Worm (Caenorhabditis elegans) whole organism, L4 larva: ENCODE measurements around the gene thn-2.

Experiments used
- D1046.2 ChIP-seq: fragments of 200-800 bp; sonication (Bioruptor generic); IDR thresholded peaks from 2 replicates; pipeline ENCODE4 v1.3.6; 2022; ENCODE audit warnings: missing genetic modification characterization, missing compliant biosample characterization
- F44E2.7 ChIP-seq: fragments of 200-800 bp; sonication (Bioruptor generic); IDR thresholded peaks from 2 replicates; pipeline ENCODE4 v2.1.2; 2022; ENCODE audit warnings: missing genetic modification characterization, missing compliant biosample characterization
- T26A8.4 ChIP-seq: fragments of 200-800 bp; sonication (Bioruptor generic); IDR thresholded peaks from 2 replicates; pipeline ENCODE4 v1.3.6; 2022; ENCODE audit warnings: missing genetic modification characterization, missing compliant biosample characterization
- ZK337.2 ChIP-seq: fragments of 200-800 bp; sonication (Bioruptor generic); IDR thresholded peaks from 2 replicates; pipeline ENCODE4 v1.3.6; 2022; ENCODE audit warnings: missing genetic modification reagents, missing genetic modification characterization, missing compliant biosample characterization
- ZK546.5 ChIP-seq, 2 experiments: sonication (generic microtip); optimal IDR thresholded peaks; 2 replicates each; lab custom pipeline; 2017; ENCODE audit warnings: missing biosample characterization in 2 of 2, missing genetic modification characterization in 2 of 2
- aha-1 ChIP-seq: fragments of 150-350 bp; peaks from one replicate; lab custom pipeline; 2014; ENCODE audit warnings: missing biosample characterization, missing genetic modification characterization
- aly-2 ChIP-seq: sonication (generic microtip); optimal IDR thresholded peaks from 2 replicates; lab custom pipeline; 2018; ENCODE audit warnings: missing biosample characterization, missing genetic modification characterization
- ceh-28 ChIP-seq: fragments of 150-350 bp; optimal IDR thresholded peaks from 2 replicates; lab custom pipeline; 2014; ENCODE audit warnings: missing biosample characterization, missing genetic modification reagents, missing genetic modification characterization
- ceh-32 ChIP-seq: sonication (generic microtip); optimal IDR thresholded peaks from 2 replicates; lab custom pipeline; 2016; ENCODE audit warnings: mild to moderate bottlenecking, missing genetic modification characterization, missing compliant biosample characterization; ENCODE audit not compliant: poor library complexity
- ceh-44 ChIP-seq: fragments of 200-800 bp; sonication (Bioruptor generic); IDR thresholded peaks from 2 replicates; pipeline ENCODE4 v1.3.6; 2022; ENCODE audit warnings: missing genetic modification reagents, missing genetic modification characterization, missing compliant biosample characterization
- ceh-82 ChIP-seq: sonication (generic microtip); optimal IDR thresholded peaks from 2 replicates; lab custom pipeline; 2017; ENCODE audit warnings: missing biosample characterization, missing genetic modification characterization
- daf-16 ChIP-seq, 3 experiments: sonication (generic microtip); optimal IDR thresholded peaks; 2 replicates each; lab custom pipeline; 2016 to 2017; ENCODE audit warnings: missing genetic modification characterization in 3 of 3, missing genetic modification reagents in 3 of 3, mild to moderate bottlenecking in 2 of 3, missing compliant biosample characterization in 2 of 3, missing biosample characterization in 1 of 3, moderate library complexity in 1 of 3
- dmd-9 ChIP-seq: fragments of 200-800 bp; sonication (Bioruptor generic); IDR thresholded peaks from 2 replicates; pipeline ENCODE4 v1.3.6; 2022; ENCODE audit warnings: missing genetic modification reagents, missing genetic modification characterization, missing compliant biosample characterization
- dve-1 ChIP-seq: sonication (generic microtip); optimal IDR thresholded peaks from 2 replicates; lab custom pipeline; 2017; ENCODE audit warnings: antibody characterized with exemption, mild to moderate bottlenecking, missing genetic modification characterization, missing compliant biosample characterization; ENCODE audit not compliant: insufficient read depth
- egl-43 ChIP-seq: fragments of 200-800 bp; sonication (Bioruptor generic); IDR thresholded peaks from 2 replicates; pipeline ENCODE4 v1.3.6; 2022; ENCODE audit warnings: missing genetic modification reagents, missing genetic modification characterization, missing compliant biosample characterization
- fkh-10 ChIP-seq: fragments of 150-350 bp; optimal IDR thresholded peaks from 2 replicates; lab custom pipeline; 2014; ENCODE audit warnings: missing biosample characterization, missing genetic modification reagents, missing genetic modification characterization
- fos-1 ChIP-seq: fragments of 150-350 bp; optimal IDR thresholded peaks from 2 replicates; lab custom pipeline; 2014; ENCODE audit warnings: missing biosample characterization, missing genetic modification characterization
- gei-8 ChIP-seq: fragments of 200-800 bp; sonication (Bioruptor generic); optimal IDR thresholded peaks from 2 replicates; lab custom pipeline; 2018; ENCODE audit warnings: mild to moderate bottlenecking, missing genetic modification characterization, missing compliant biosample characterization
- hif-1 ChIP-seq, 2 experiments: sonication (generic microtip); optimal IDR thresholded peaks; 2 replicates each; lab custom pipeline; 2016 to 2017; ENCODE audit warnings: missing compliant biosample characterization in 2 of 2, missing genetic modification characterization in 2 of 2, missing genetic modification reagents in 2 of 2, missing genotype in 2 of 2, mild to moderate bottlenecking in 1 of 2
- hlh-11 ChIP-seq: fragments of 200-800 bp; sonication (Bioruptor generic); optimal IDR thresholded peaks from 2 replicates; lab custom pipeline; 2018; ENCODE audit warnings: mild to moderate bottlenecking, missing genetic modification characterization, missing compliant biosample characterization
- hlh-30 ChIP-seq: sonication (generic microtip); optimal IDR thresholded peaks from 2 replicates; lab custom pipeline; 2017; ENCODE audit warnings: antibody characterized with exemption, mild to moderate bottlenecking, missing genetic modification characterization, missing compliant biosample characterization; ENCODE audit not compliant: insufficient read depth
- lin-13 ChIP-seq: fragments of 150-350 bp; optimal IDR thresholded peaks from 2 replicates; lab custom pipeline; 2014; ENCODE audit warnings: missing biosample characterization, missing genetic modification reagents, missing genetic modification characterization
- lin-38 ChIP-seq: fragments of 200-800 bp; sonication (Bioruptor generic); IDR thresholded peaks from 2 replicates; pipeline ENCODE4 v1.3.6; 2022; ENCODE audit warnings: missing genetic modification reagents, missing genetic modification characterization, missing compliant biosample characterization
- mdt-29 ChIP-seq: fragments of 200-800 bp; sonication (Bioruptor generic); IDR thresholded peaks from 2 replicates; pipeline ENCODE4 v1.3.6; 2022; ENCODE audit warnings: missing genetic modification reagents, missing genetic modification characterization, missing compliant biosample characterization
- mxl-2 ChIP-seq: fragments of 200-800 bp; sonication (Bioruptor generic); conservative IDR thresholded peaks from 2 replicates; pipeline ENCODE4 v1.3.6; 2022; ENCODE audit warnings: missing genetic modification reagents, missing genetic modification characterization, missing compliant biosample characterization
- mxl-3 ChIP-seq: fragments of 200-800 bp; sonication (Bioruptor generic); optimal IDR thresholded peaks from 2 replicates; lab custom pipeline; 2018; ENCODE audit warnings: mild to moderate bottlenecking, missing genetic modification characterization, missing compliant biosample characterization
- nhr-102 ChIP-seq: sonication (generic microtip); optimal IDR thresholded peaks from 2 replicates; lab custom pipeline; 2016; ENCODE audit warnings: mild to moderate bottlenecking, missing genetic modification characterization, moderate library complexity, missing compliant biosample characterization
- nhr-11 ChIP-seq: fragments of 150-350 bp; optimal IDR thresholded peaks from 2 replicates; lab custom pipeline; 2014; ENCODE audit warnings: missing biosample characterization, missing genetic modification characterization
- nhr-111 ChIP-seq: fragments of 200-800 bp; sonication (Bioruptor generic); optimal IDR thresholded peaks from 2 replicates; lab custom pipeline; 2018; ENCODE audit warnings: mild to moderate bottlenecking, missing genetic modification characterization, missing compliant biosample characterization
- nhr-237 ChIP-seq: sonication (generic microtip); optimal IDR thresholded peaks from 2 replicates; lab custom pipeline; 2017; ENCODE audit warnings: missing biosample characterization, missing genetic modification characterization
- nhr-25 ChIP-seq: sonication (generic microtip); optimal IDR thresholded peaks from 2 replicates; lab custom pipeline; 2017; ENCODE audit warnings: missing genetic modification characterization, mild to moderate bottlenecking, missing compliant biosample characterization, antibody characterized with exemption, moderate library complexity, borderline replicate concordance; ENCODE audit not compliant: insufficient read depth
- nhr-42 ChIP-seq: fragments of 200-800 bp; sonication (Bioruptor generic); IDR thresholded peaks from 2 replicates; pipeline ENCODE4 v1.3.6; 2022; ENCODE audit warnings: missing genetic modification characterization, missing compliant biosample characterization
- nhr-48 ChIP-seq: sonication (generic microtip); optimal IDR thresholded peaks from 2 replicates; lab custom pipeline; 2016; ENCODE audit warnings: mild to moderate bottlenecking, missing genetic modification characterization, missing compliant biosample characterization
- nhr-6 ChIP-seq: fragments of 150-350 bp; optimal IDR thresholded peaks from 2 replicates; lab custom pipeline; 2014; ENCODE audit warnings: missing biosample characterization, missing genetic modification characterization
- pha-4 ChIP-seq, 2 experiments: fragments of 150-350 bp in 1 of 2; fragments of 200-800 bp in 1 of 2; sonication (Bioruptor generic) in 1 of 2; IDR thresholded peaks in 1 of 2; optimal IDR thresholded peaks in 1 of 2; 2 replicates each; pipeline versions ENCODE4 v1.3.6 to Lab custom; 2014 to 2022; ENCODE audit warnings: missing genetic modification characterization in 2 of 2, missing genetic modification reagents in 2 of 2, missing biosample characterization in 1 of 2, missing compliant biosample characterization in 1 of 2
- sdz-12 ChIP-seq: fragments of 200-800 bp; sonication (Bioruptor generic); optimal IDR thresholded peaks from 2 replicates; lab custom pipeline; 2018; ENCODE audit warnings: mild to moderate bottlenecking, missing genetic modification characterization, missing compliant biosample characterization
- set-16 ChIP-seq: fragments of 200-800 bp; sonication (Bioruptor generic); IDR thresholded peaks from 2 replicates; pipeline ENCODE4 v1.3.6; 2022; ENCODE audit warnings: missing genetic modification reagents, missing genetic modification characterization, missing compliant biosample characterization
- snpc-4 ChIP-seq: fragments of 150-350 bp; optimal IDR thresholded peaks from 2 replicates; lab custom pipeline; 2014; ENCODE audit warnings: missing biosample characterization, missing genetic modification characterization
- unc-130 ChIP-seq: sonication (generic microtip); optimal IDR thresholded peaks from 2 replicates; lab custom pipeline; 2016; ENCODE audit warnings: missing genetic modification reagents, missing genetic modification characterization, missing compliant biosample characterization
- unc-62 ChIP-seq, 3 experiments: fragments of 150-350 bp in 1 of 3; sonication (generic microtip); optimal IDR thresholded peaks in 2 of 3; peaks in 1 of 3; 1 replicate in 1 of 3; 2 replicates in 2 of 3; lab custom pipeline; 2014 to 2017; ENCODE audit warnings: missing biosample characterization in 3 of 3, missing genetic modification characterization in 3 of 3, missing genetic modification reagents in 3 of 3, missing genotype in 1 of 3
- vab-7 ChIP-seq: fragments of 200-800 bp; sonication (Bioruptor generic); IDR thresholded peaks from 2 replicates; pipeline ENCODE4 v1.3.6; 2022; ENCODE audit warnings: missing genetic modification reagents, missing genetic modification characterization, missing compliant biosample characterization
- zag-1 ChIP-seq: fragments of 150-350 bp; optimal IDR thresholded peaks from 2 replicates; lab custom pipeline; 2014; ENCODE audit warnings: missing biosample characterization, missing genetic modification characterization
- zfp-2 ChIP-seq: sonication (generic microtip); optimal IDR thresholded peaks from 2 replicates; lab custom pipeline; 2016; ENCODE audit warnings: mild to moderate bottlenecking, missing genetic modification characterization, missing compliant biosample characterization
- zfp-3 ChIP-seq: fragments of 200-800 bp; sonication (Bioruptor generic); conservative IDR thresholded peaks from 2 replicates; pipeline ENCODE4 v1.3.6; 2022; ENCODE audit warnings: missing genetic modification reagents, missing genetic modification characterization, missing compliant biosample characterization
- zip-2 ChIP-seq: fragments of 150-350 bp; optimal IDR thresholded peaks from 2 replicates; lab custom pipeline; 2014; ENCODE audit warnings: missing biosample characterization, missing genetic modification characterization

The thn-2 gene

DNA sequence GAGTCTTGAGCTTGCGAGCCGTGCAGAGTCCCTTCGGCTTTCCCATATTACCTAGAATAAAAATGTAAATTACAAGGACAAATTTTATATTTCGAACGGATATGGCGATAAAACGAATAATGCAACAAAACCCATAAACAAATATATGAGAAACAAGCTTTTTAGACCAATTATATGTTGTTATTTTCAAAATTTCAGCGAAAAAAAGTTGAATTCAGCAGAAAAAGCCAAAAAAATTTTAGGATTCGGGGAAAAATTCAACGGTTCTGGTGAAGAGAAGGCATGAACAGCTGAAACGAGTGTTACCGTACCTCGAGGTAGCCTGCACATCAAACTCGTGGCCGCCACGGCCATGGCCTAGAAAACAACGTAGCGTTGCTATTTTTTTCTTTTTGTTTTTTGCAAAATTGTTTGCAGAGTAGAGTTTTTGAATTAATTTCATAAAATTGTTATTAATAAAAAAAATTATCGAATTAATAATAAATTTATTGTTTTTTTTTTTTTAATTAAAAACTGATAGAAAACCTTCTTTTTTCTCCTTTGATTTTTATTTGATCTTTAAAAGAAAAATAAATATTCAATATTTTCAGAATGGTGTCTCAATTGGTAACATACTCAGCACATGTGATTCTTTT is 8.2 kb downstream of the thn-2 start, which contains the start of the genes rps-23 and dpm-3 (continued):
- peak; percentile 89 for TF ChIP-seq nhr-25
- TF ChIP-seq ceh-44 (GFP tag; lab: Robert Waterston, UW): peak; percentile 90
- peak; percentile 92 for TF ChIP-seq T26A8.4 (GFP tag; lab: Robert Waterston, UW)
- TF ChIP-seq mdt-29 (GFP tag; lab: Robert Waterston, UW): peak; percentile 81
- no peak for TF ChIP-seq gei-8 (GFP tag; lab: Kevin White, UChicago)
- no peak for TF ChIP-seq nhr-111 (GFP tag; lab: Kevin White, UChicago)
- peak; percentile 93 for TF ChIP-seq nhr-11
- TF ChIP-seq nhr-42 (GFP tag; lab: Robert Waterston, UW): peak; percentile 82
- peak; percentile 92 to 97 for TF ChIP-seq ZK546.5 (tag; optimal IDR thresholded peaks at IDR 0.05; lab: Kevin White, UChicago)
- TF ChIP-seq aha-1 (tag; lab: Kevin White, UChicago): peak; percentile 97
- no peak for TF ChIP-seq aly-2 (tag; lab: Kevin White, UChicago)
- peak; percentile 90 for TF ChIP-seq lin-38 (GFP tag; lab: Robert Waterston, UW)
- TF ChIP-seq D1046.2 (GFP tag; lab: Robert Waterston, UW): peak; percentile 99
- peak; percentile 93 for TF ChIP-seq sdz-12 (GFP tag; lab: Kevin White, UChicago)
- TF ChIP-seq pha-4 (GFP tag; IDR thresholded peaks at IDR 0.05; lab: Robert Waterston, UW): peak; percentile 84
- peak; percentile 93 for TF ChIP-seq pha-4 (tag; optimal IDR thresholded peaks at IDR 0.05; lab: Kevin White, UChicago)
- peak; percentile 97 for TF ChIP-seq dmd-9 (GFP tag; lab: Robert Waterston, UW)
- peak; percentile 53 to 57 for TF ChIP-seq daf-16 (GFP tag; optimal IDR thresholded peaks at IDR 0.05; lab: Kevin White, UChicago)
- TF ChIP-seq daf-16 (tag; optimal IDR thresholded peaks at IDR 0.05; lab: Kevin White, UChicago): peak; percentile 87
- TF ChIP-seq fos-1: no peak
- peak; percentile 63 for TF ChIP-seq nhr-48
- 0 out of 2 replicates have a peak, but pooled peaks have one; percentile 58 for TF ChIP-seq mxl-2 (GFP tag; lab: Robert Waterston, UW)
- no peak for TF ChIP-seq nhr-237 (tag; lab: Kevin White, UChicago)
- TF ChIP-seq, all 104 proteins: peak for 79

ce11 chrIV:12396645-12397258 is 13.8 kb downstream of the thn-2 start:
- no peak for TF ChIP-seq lin-13 (GFP tag; lab: Kevin White, UChicago)
- TF ChIP-seq lin-38 (GFP tag; lab: Robert Waterston, UW): no peak
- TF ChIP-seq zag-1 (tag; lab: Kevin White, UChicago): no peak
- no peak for TF ChIP-seq ceh-28 (tag; lab: Kevin White, UChicago)
- TF ChIP-seq sdz-12 (GFP tag; lab: Kevin White, UChicago): no peak
- no peak for TF ChIP-seq vab-7 (GFP tag; lab: Robert Waterston, UW)
- TF ChIP-seq aha-1 (tag; lab: Kevin White, UChicago): peak; percentile 81
- TF ChIP-seq dve-1 (tag; lab: Kevin White, UChicago): no peak
- TF ChIP-seq gei-8 (GFP tag; lab: Kevin White, UChicago): no peak
- no peak for TF ChIP-seq hif-1 (tag; optimal IDR thresholded peaks at IDR 0.05; lab: Kevin White, UChicago)
- TF ChIP-seq mdt-29 (GFP tag; lab: Robert Waterston, UW): no peak
- TF ChIP-seq egl-43 (GFP tag; lab: Robert Waterston, UW): no peak
- peak; percentile 44 for TF ChIP-seq mxl-3 (GFP tag; lab: Kevin White, UChicago)
- TF ChIP-seq set-16 (GFP tag; lab: Robert Waterston, UW): no peak
- peak; percentile 52 for TF ChIP-seq hlh-11 (tag; lab: Kevin White, UChicago)
- TF ChIP-seq nhr-6: no peak
- TF ChIP-seq ZK546.5 (tag; optimal IDR thresholded peaks at IDR 0.05; lab: Kevin White, UChicago): no peak
- TF ChIP-seq zip-2 (tag; lab: Kevin White, UChicago): no peak
- TF ChIP-seq fkh-10 (GFP tag; lab: Kevin White, UChicago): no peak
- no peak for TF ChIP-seq dmd-9 (GFP tag; lab: Robert Waterston, UW)
- TF ChIP-seq hlh-30: peak; percentile 59
- no peak for TF ChIP-seq mxl-2 (GFP tag; lab: Robert Waterston, UW)
- no peak for TF ChIP-seq ceh-82 (tag; lab: Kevin White, UChicago)
- TF ChIP-seq unc-62 (GFP tag; optimal IDR thresholded peaks at IDR 0.05 in 1 of 2; lab: Kevin White, UChicago): peak in 1 of 2 experiments; percentile 57
- TF ChIP-seq unc-62 (tag; optimal IDR thresholded peaks at IDR 0.05; lab: Kevin White, UChicago): no peak
- TF ChIP-seq zfp-2 (tag; lab: Kevin White, UChicago): no peak
- TF ChIP-seq zfp-3: no peak
- no peak for TF ChIP-seq ZK337.2 (GFP tag; lab: Robert Waterston, UW)
- TF ChIP-seq ceh-32 (tag; lab: Kevin White, UChicago): no peak
- TF ChIP-seq unc-130 (GFP tag; lab: Kevin White, UChicago): no peak
- TF ChIP-seq F44E2.7 (GFP tag; lab: Robert Waterston, UW): no peak
- no peak for TF ChIP-seq nhr-102 (tag; lab: Kevin White, UChicago)
- no peak for TF ChIP-seq snpc-4 (tag; lab: Kevin White, UChicago)
